Worm (Caenorhabditis elegans): Measurements from ENCODE around the gene cest-34.

cest-34 gene

ce11 chrV:6681501-6681900 is 4.9 kb downstream of the cest-34 start, which contains the start of gene egl-46:
Gene egl-46 (minus strand): TSS chrV:6681573.
- TF ChIP-seq dve-1 (tag; optimal IDR thresholded peaks at IDR 0.05) (no peak), hlh-30 (tag; optimal IDR thresholded peaks at IDR 0.05; ENCODE audit: insufficient read depth) (no peak), rnt-1 (tag; optimal IDR thresholded peaks at IDR 0.05) (no peak), pag-3 (tag; optimal IDR thresholded peaks at IDR 0.05; ENCODE audit: borderline replicate concordance) (no peak), ceh-31 (tag; optimal IDR thresholded peaks at IDR 0.05) (no peak), C38D4.7 (GFP tag; optimal IDR thresholded peaks at IDR 0.05) (no peak), Y22D7AL.16 (tag; optimal IDR thresholded peaks at IDR 0.05) (no peak), pax-1 (tag; optimal IDR thresholded peaks at IDR 0.05) (no peak)

ce11 chrV:6683282-6683681 is 6.7 kb downstream of the cest-34 start:
- TF ChIP-seq elt-4 (tag; optimal IDR thresholded peaks at IDR 0.05): no peak
- no peak for TF ChIP-seq Y22D7AL.16 (tag; optimal IDR thresholded peaks at IDR 0.05)
- no peak for TF ChIP-seq fkh-10 (GFP tag; optimal IDR thresholded peaks at IDR 0.05)
- TF ChIP-seq odd-2 (tag; optimal IDR thresholded peaks at IDR 0.05): no peak
- no peak for TF ChIP-seq madf-2 (tag; optimal IDR thresholded peaks at IDR 0.05)
- TF ChIP-seq che-1 (tag; optimal IDR thresholded peaks at IDR 0.05): no peak
- TF ChIP-seq npax-4 (tag; optimal IDR thresholded peaks at IDR 0.05): no peak
- TF ChIP-seq syd-9 (tag; optimal IDR thresholded peaks at IDR 0.05): no peak
- no peak for TF ChIP-seq pqm-1 (tag; optimal IDR thresholded peaks at IDR 0.05)
- TF ChIP-seq ceh-31 (tag; optimal IDR thresholded peaks at IDR 0.05): no peak
- TF ChIP-seq T23F11.4 (GFP tag; optimal IDR thresholded peaks at IDR 0.05): no peak
- no peak for TF ChIP-seq pros-1 (tag; optimal IDR thresholded peaks at IDR 0.05)
- TF ChIP-seq eyg-1 (tag; optimal IDR thresholded peaks at IDR 0.05): no peak
- TF ChIP-seq gmeb-2 (tag; optimal IDR thresholded peaks at IDR 0.05): no peak
- TF ChIP-seq ceh-22 (tag; optimal IDR thresholded peaks at IDR 0.05): no peak
- TF ChIP-seq hlh-30 (tag; optimal IDR thresholded peaks at IDR 0.05; ENCODE audit: insufficient read depth): no peak
- TF ChIP-seq nfya-1 (tag; optimal IDR thresholded peaks at IDR 0.05): no peak
- no peak for TF ChIP-seq K09A11.1 (tag; optimal IDR thresholded peaks at IDR 0.05; ENCODE audit: insufficient read depth)

- TF ChIP-seq ceh-45 (GFP tag; IDR thresholded peaks at IDR 0.05) (no peak), hlh-13 (GFP tag; optimal IDR thresholded peaks at IDR 0.05) (no peak), ceh-18 (tag; optimal IDR thresholded peaks at IDR 0.05) (no peak), unc-42 (tag; optimal IDR thresholded peaks at IDR 0.05) (no peak), unc-86 (tag; optimal IDR thresholded peaks at IDR 0.05) (no peak), lim-6 (tag; optimal IDR thresholded peaks at IDR 0.05) (no peak), dmd-4 (tag; optimal IDR thresholded peaks at IDR 0.05; ENCODE audit: borderline replicate concordance) (no peak), C38D4.7 (GFP tag; optimal IDR thresholded peaks at IDR 0.05) (no peak), hlh-6 (tag; optimal IDR thresholded peaks at IDR 0.05) (no peak), mec-3 (tag; optimal IDR thresholded peaks at IDR 0.05; ENCODE audit: borderline replicate concordance) (no peak), hlh-15 (tag; optimal IDR thresholded peaks at IDR 0.05) (no peak), ceh-48 (tag; optimal IDR thresholded peaks at IDR 0.05) (no peak), ahr-1 (tag; optimal IDR thresholded peaks at IDR 0.05) (no peak), tbx-2 (tag; optimal IDR thresholded peaks at IDR 0.05) (no peak)
Observed at ce11 chrV:6683740-6684139, 7.1 kb downstream of the cest-34 start.

ce11 chrV:6684541-6684940 is 7.9 kb downstream of the cest-34 start:
- TF ChIP-seq pag-3 (tag; optimal IDR thresholded peaks at IDR 0.05; ENCODE audit: borderline replicate concordance) (no peak), ceh-30 (tag; optimal IDR thresholded peaks at IDR 0.05) (no peak), hlh-13 (GFP tag; optimal IDR thresholded peaks at IDR 0.05) (no peak), ceh-31 (tag; optimal IDR thresholded peaks at IDR 0.05) (peak; percentile 40), unc-42 (tag; optimal IDR thresholded peaks at IDR 0.05) (peak; percentile 43), lin-11 (tag; optimal IDR thresholded peaks at IDR 0.05) (no peak), ceh-2 (tag; optimal IDR thresholded peaks at IDR 0.05) (no peak), madf-2 (tag; optimal IDR thresholded peaks at IDR 0.05) (no peak), ceh-6 (GFP tag; optimal IDR thresholded peaks at IDR 0.05) (no peak), Y22D7AL.16 (tag; optimal IDR thresholded peaks at IDR 0.05) (no peak), sox-2 (GFP tag; IDR thresholded peaks at IDR 0.05) (peak; percentile 38)

Measured in whole organism, late embryonic.